Worm (Caenorhabditis elegans) whole organism, young adult: ENCODE data around the gene F49H12.4.
A peak's percentile ranks its signal among the peaks of the same experiment; 100 is the strongest.

Experiments
- B0019.2 ChIP-seq: fragments of 200-800 bp; sonication (Bioruptor generic); conservative IDR thresholded peaks from 2 replicates; pipeline ENCODE4 v1.3.6; 2022; ENCODE audit warnings: missing genetic modification reagents, missing genetic modification characterization, missing compliant biosample characterization
- B0035.1 ChIP-seq: sonication (generic microtip); optimal IDR thresholded peaks from 2 replicates; lab custom pipeline; 2016; ENCODE audit warnings: missing genetic modification characterization, mild to moderate bottlenecking, missing compliant biosample characterization, missing genotype, missing genetic modification reagents
- F10E7.11 ChIP-seq: sonication (generic microtip); optimal IDR thresholded peaks from 2 replicates; lab custom pipeline; 2017; ENCODE audit warnings: mild to moderate bottlenecking, missing genetic modification characterization, moderate library complexity, missing compliant biosample characterization
- F22D6.2 ChIP-seq: sonication (generic microtip); optimal IDR thresholded peaks from 2 replicates; lab custom pipeline; 2016; ENCODE audit warnings: mild to moderate bottlenecking, missing genetic modification characterization, missing compliant biosample characterization
- F52B5.7 ChIP-seq: sonication (generic microtip); optimal IDR thresholded peaks from 2 replicates; lab custom pipeline; 2016; ENCODE audit warnings: mild to moderate bottlenecking, missing genetic modification characterization, missing compliant biosample characterization
- F57A8.1 ChIP-seq: fragments of 200-800 bp; sonication (Bioruptor generic); optimal IDR thresholded peaks from 2 replicates; lab custom pipeline; 2018; ENCODE audit warnings: mild to moderate bottlenecking, missing genetic modification characterization, moderate library complexity, missing compliant biosample characterization
- F57C9.4 ChIP-seq: sonication (generic microtip); optimal IDR thresholded peaks from 2 replicates; lab custom pipeline; 2017; ENCODE audit warnings: mild to moderate bottlenecking, missing genetic modification characterization, missing compliant biosample characterization
- K11D2.4 ChIP-seq: fragments of 200-800 bp; sonication (Bioruptor generic); IDR thresholded peaks from 2 replicates; pipeline ENCODE4 v1.3.6; 2022; ENCODE audit warnings: missing genetic modification reagents, missing genetic modification characterization, missing compliant biosample characterization
- T07F8.4 ChIP-seq: sonication (generic microtip); optimal IDR thresholded peaks from 2 replicates; lab custom pipeline; 2016; ENCODE audit warnings: mild to moderate bottlenecking, missing genetic modification characterization, moderate library complexity, missing compliant biosample characterization
- Y53F4B.3 ChIP-seq: fragments of 200-800 bp; sonication (Bioruptor generic); IDR thresholded peaks from 2 replicates; pipeline ENCODE4 v1.3.6; 2022; ENCODE audit warnings: missing genetic modification reagents, missing genetic modification characterization, missing compliant biosample characterization
- ZK185.1 ChIP-seq: sonication (generic microtip); optimal IDR thresholded peaks from 2 replicates; lab custom pipeline; 2016; ENCODE audit warnings: mild to moderate bottlenecking, missing genetic modification characterization, missing compliant biosample characterization; ENCODE audit not compliant: poor library complexity, severe bottlenecking
- aptf-2 ChIP-seq: fragments of 200-800 bp; sonication (Bioruptor generic); conservative IDR thresholded peaks from 2 replicates; pipeline ENCODE4 v1.3.6; 2022; ENCODE audit warnings: missing genetic modification reagents, missing genetic modification characterization, missing compliant biosample characterization
- atf-7 ChIP-seq: sonication (generic microtip); optimal IDR thresholded peaks from 2 replicates; lab custom pipeline; 2017; ENCODE audit warnings: mild to moderate bottlenecking, missing genetic modification characterization, missing compliant biosample characterization
- attf-6 ChIP-seq: fragments of 200-800 bp; sonication (Bioruptor generic); IDR thresholded peaks from 2 replicates; pipeline ENCODE4 v1.3.6; 2022; ENCODE audit warnings: missing genetic modification reagents, missing genetic modification characterization, missing compliant biosample characterization
- cebp-1 ChIP-seq, 2 experiments: fragments of 200-800 bp in 1 of 2; sonication (Bioruptor generic) in 1 of 2; sonication (generic microtip) in 1 of 2; IDR thresholded peaks in 1 of 2; optimal IDR thresholded peaks in 1 of 2; 2 replicates each; pipeline versions ENCODE4 v1.3.6 to Lab custom; 2017 to 2022; ENCODE audit warnings: missing compliant biosample characterization in 2 of 2, missing genetic modification characterization in 2 of 2, mild to moderate bottlenecking in 1 of 2, missing genetic modification reagents in 1 of 2, moderate library complexity in 1 of 2
- ceh-40 ChIP-seq: fragments of 200-800 bp; sonication (Bioruptor generic); IDR thresholded peaks from 2 replicates; pipeline ENCODE4 v1.3.6; 2022; ENCODE audit warnings: missing genetic modification characterization, missing compliant biosample characterization
- ceh-79 ChIP-seq: sonication (generic microtip); optimal IDR thresholded peaks from 2 replicates; lab custom pipeline; 2017; ENCODE audit warnings: mild to moderate bottlenecking, missing genetic modification characterization, missing compliant biosample characterization
- ceh-91 ChIP-seq: fragments of 200-800 bp; sonication (Bioruptor generic); IDR thresholded peaks from 2 replicates; pipeline ENCODE4 v1.3.6; 2022; ENCODE audit warnings: missing genetic modification reagents, missing genetic modification characterization, missing compliant biosample characterization
- dpff-1 ChIP-seq: sonication (generic microtip); optimal IDR thresholded peaks from 2 replicates; lab custom pipeline; 2017; ENCODE audit warnings: mild to moderate bottlenecking, missing genetic modification characterization, missing compliant biosample characterization
- egl-44 ChIP-seq: fragments of 200-800 bp; sonication (Bioruptor generic); IDR thresholded peaks from 2 replicates; pipeline ENCODE4 v1.3.6; 2022; ENCODE audit warnings: missing genetic modification reagents, missing genetic modification characterization, missing compliant biosample characterization
- gei-17 ChIP-seq: fragments of 200-800 bp; sonication (Bioruptor generic); optimal IDR thresholded peaks from 2 replicates; lab custom pipeline; 2018; ENCODE audit warnings: mild to moderate bottlenecking, missing genetic modification characterization, missing compliant biosample characterization
- hlh-12 ChIP-seq: sonication (generic microtip); optimal IDR thresholded peaks from 2 replicates; lab custom pipeline; 2016; ENCODE audit warnings: missing genetic modification characterization, missing compliant biosample characterization
- hlh-26 ChIP-seq: fragments of 200-800 bp; sonication (Bioruptor generic); conservative IDR thresholded peaks from 2 replicates; pipeline ENCODE4 v1.3.6; 2022; ENCODE audit warnings: missing genetic modification reagents, missing genetic modification characterization, missing compliant biosample characterization
- hsf-1 ChIP-seq: fragments of 200-800 bp; sonication (Bioruptor generic); IDR thresholded peaks from 2 replicates; pipeline ENCODE4 v1.3.6; 2022; ENCODE audit warnings: missing genetic modification reagents, missing genetic modification characterization, missing compliant biosample characterization
- lag-1 ChIP-seq: fragments of 200-800 bp; sonication (Bioruptor generic); IDR thresholded peaks from 2 replicates; pipeline ENCODE4 v1.3.6; 2022; ENCODE audit warnings: missing genetic modification reagents, missing genetic modification characterization, missing compliant biosample characterization
- lin-35 ChIP-seq, 3 experiments: fragments of 150-350 bp in 2 of 3; sonication (generic microtip) in 1 of 3; optimal IDR thresholded peaks; 2 replicates each; lab custom pipeline; 2014 to 2018; ENCODE audit warnings: missing biosample characterization in 3 of 3, missing genetic modification characterization in 3 of 3, missing genetic modification reagents in 3 of 3
- lir-1 ChIP-seq: fragments of 200-800 bp; sonication (Bioruptor generic); conservative IDR thresholded peaks from 2 replicates; pipeline ENCODE4 v1.3.6; 2022; ENCODE audit warnings: missing genetic modification reagents, missing genetic modification characterization, missing compliant biosample characterization
- madf-6 ChIP-seq: fragments of 200-800 bp; sonication (Bioruptor generic); IDR thresholded peaks from 2 replicates; pipeline ENCODE4 v1.3.6; 2022; ENCODE audit warnings: missing genetic modification reagents, missing genetic modification characterization, missing compliant biosample characterization
- nhr-120 ChIP-seq: fragments of 200-800 bp; sonication (Bioruptor generic); IDR thresholded peaks from 2 replicates; pipeline ENCODE4 v1.3.6; 2022; ENCODE audit warnings: missing genetic modification characterization, missing compliant biosample characterization
- nhr-179 ChIP-seq: sonication (generic microtip); optimal IDR thresholded peaks from 2 replicates; lab custom pipeline; 2016; ENCODE audit warnings: mild to moderate bottlenecking, missing genetic modification characterization, missing compliant biosample characterization
- nhr-80 ChIP-seq: sonication (generic microtip); optimal IDR thresholded peaks from 2 replicates; lab custom pipeline; 2016; ENCODE audit warnings: missing genetic modification characterization, missing compliant biosample characterization
- rcor-1 ChIP-seq: fragments of 200-800 bp; sonication (Bioruptor generic); IDR thresholded peaks from 2 replicates; pipeline ENCODE4 v1.3.6; 2022; ENCODE audit warnings: missing genetic modification reagents, missing genetic modification characterization, missing compliant biosample characterization
- repo-1 ChIP-seq: sonication (generic microtip); optimal IDR thresholded peaks from 2 replicates; lab custom pipeline; 2017; ENCODE audit warnings: mild to moderate bottlenecking, missing genetic modification characterization, missing compliant biosample characterization
- sea-2 ChIP-seq: fragments of 200-800 bp; sonication (Bioruptor generic); IDR thresholded peaks from 2 replicates; pipeline ENCODE4 v1.3.6; 2022; ENCODE audit warnings: missing genetic modification characterization, missing compliant biosample characterization
- snpc-4 ChIP-seq, 5 experiments: fragments of 150-350 bp in 1 of 5; sonication (generic microtip) in 4 of 5; optimal IDR thresholded peaks; 2 replicates each; lab custom pipeline; 2014 to 2018; ENCODE audit warnings: missing genetic modification characterization in 5 of 5, missing biosample characterization in 3 of 5, antibody characterized with exemption in 2 of 5, mild to moderate bottlenecking in 2 of 5, missing compliant biosample characterization in 2 of 5, missing genotype in 2 of 5, moderate library complexity in 2 of 5, missing genetic modification reagents in 1 of 5
- somi-1 ChIP-seq: fragments of 200-800 bp; sonication (Bioruptor generic); optimal IDR thresholded peaks from 2 replicates; lab custom pipeline; 2018; ENCODE audit warnings: mild to moderate bottlenecking, missing genetic modification characterization, missing compliant biosample characterization
- tlf-1 ChIP-seq: fragments of 200-800 bp; sonication (Bioruptor generic); optimal IDR thresholded peaks from 2 replicates; lab custom pipeline; 2018; ENCODE audit warnings: mild to moderate bottlenecking, missing genetic modification characterization, missing compliant biosample characterization
- unc-130 ChIP-seq: sonication (generic microtip); optimal IDR thresholded peaks from 2 replicates; lab custom pipeline; 2016; ENCODE audit warnings: missing genetic modification reagents, missing genetic modification characterization, missing compliant biosample characterization
- unc-62 ChIP-seq: fragments of 150-350 bp; optimal IDR thresholded peaks from 2 replicates; lab custom pipeline; 2014; ENCODE audit warnings: missing biosample characterization, missing genetic modification reagents, missing genetic modification characterization
- zfh-2 ChIP-seq: fragments of 200-800 bp; sonication (Bioruptor generic); conservative IDR thresholded peaks from 2 replicates; pipeline ENCODE4 v1.3.6; 2022; ENCODE audit warnings: missing genetic modification reagents, missing genetic modification characterization, missing compliant biosample characterization
- zim-3 ChIP-seq: sonication (generic microtip); optimal IDR thresholded peaks from 2 replicates; lab custom pipeline; 2017; ENCODE audit warnings: mild to moderate bottlenecking, missing genetic modification characterization, moderate library complexity, missing compliant biosample characterization
- ztf-18 ChIP-seq: sonication (generic microtip); optimal IDR thresholded peaks from 2 replicates; lab custom pipeline; 2016; ENCODE audit warnings: missing genotype, mild to moderate bottlenecking, missing genetic modification characterization, missing compliant biosample characterization
- ztf-26 ChIP-seq: sonication (generic microtip); optimal IDR thresholded peaks from 2 replicates; lab custom pipeline; 2017; ENCODE audit warnings: missing genetic modification characterization, missing compliant biosample characterization
- ztf-6 ChIP-seq: fragments of 200-800 bp; sonication (Bioruptor generic); IDR thresholded peaks from 2 replicates; pipeline ENCODE4 v1.3.6; 2022; ENCODE audit warnings: missing genetic modification reagents, missing genetic modification characterization, missing compliant biosample characterization

The F49H12.4 gene

DNA sequence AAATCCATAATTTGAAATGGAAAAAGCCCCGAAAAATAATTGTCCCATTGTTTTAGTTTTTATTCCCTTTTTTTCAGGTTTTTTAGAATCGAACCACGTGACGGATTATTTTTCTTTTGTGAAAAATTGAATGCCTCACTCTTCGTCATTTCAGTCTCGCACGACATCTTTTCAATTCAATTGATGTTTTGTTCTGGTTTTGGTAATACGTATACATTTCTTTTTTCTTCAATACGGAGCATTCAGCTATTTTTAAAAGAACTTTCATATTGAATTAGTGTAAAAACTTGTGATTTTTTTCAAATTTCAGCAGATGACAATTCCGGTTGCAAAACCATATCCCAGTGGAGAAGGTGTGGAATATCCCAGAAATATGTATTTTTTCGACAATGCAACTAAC is 14.9 kb upstream of the F49H12.4 start, which contains the start of gene F49H12.7:
Gene F49H12.7 (plus strand): TSS at position 301 of the 400 bp plus-strand sequence.
- TF ChIP-seq F57C9.4 (no peak), F10E7.11 (tag; lab: Kevin White, UChicago) (no peak), nhr-179 (tag; lab: Kevin White, UChicago) (no peak), aptf-2 (GFP tag; lab: Robert Waterston, UW) (no peak), F52B5.7 (tag; lab: Kevin White, UChicago) (no peak), ceh-79 (tag; lab: Kevin White, UChicago) (no peak), attf-6 (no peak), sea-2 (GFP tag; lab: Robert Waterston, UW) (no peak), lir-1 (no peak), nhr-80 (tag; lab: Kevin White, UChicago) (no peak), nhr-120 (GFP tag; lab: Robert Waterston, UW) (no peak), F57A8.1 (GFP tag; lab: Kevin White, UChicago) (no peak), ceh-91 (GFP tag; lab: Robert Waterston, UW) (no peak)

DNA sequence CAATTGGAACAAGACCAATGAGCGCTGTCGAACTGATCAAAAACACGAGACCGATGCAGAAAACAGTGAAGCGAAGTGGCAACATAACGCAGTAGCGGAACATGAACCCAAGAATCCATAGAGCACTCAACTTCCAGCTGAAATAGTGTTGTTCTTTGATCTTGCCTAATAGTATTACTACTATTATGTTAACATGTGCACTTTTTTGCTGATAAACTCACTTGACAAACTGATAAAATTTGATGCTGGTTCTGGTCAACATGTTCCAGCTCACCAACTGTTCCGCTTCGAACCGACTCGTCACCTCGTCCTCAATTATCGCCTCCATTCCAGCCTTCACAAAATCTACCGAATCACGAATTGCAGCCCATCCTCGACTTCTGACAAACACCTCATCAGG is 11.3 kb upstream of the F49H12.4 start:
- TF ChIP-seq hlh-12 (tag; lab: Kevin White, UChicago), result no peak
- no peak for TF ChIP-seq hlh-26 (GFP tag; lab: Robert Waterston, UW)
- TF ChIP-seq attf-6, result no peak
- no peak for TF ChIP-seq cebp-1 (GFP tag; IDR thresholded peaks at IDR 0.05; lab: Robert Waterston, UW)
- TF ChIP-seq cebp-1 (tag; optimal IDR thresholded peaks at IDR 0.05; lab: Kevin White, UChicago), result peak; percentile 12
- no peak for TF ChIP-seq Y53F4B.3 (GFP tag; lab: Robert Waterston, UW)
- TF ChIP-seq egl-44 (GFP tag; lab: Robert Waterston, UW), result no peak
- TF ChIP-seq lir-1, result no peak
- TF ChIP-seq nhr-80 (tag; lab: Kevin White, UChicago), result peak; percentile 29

DNA sequence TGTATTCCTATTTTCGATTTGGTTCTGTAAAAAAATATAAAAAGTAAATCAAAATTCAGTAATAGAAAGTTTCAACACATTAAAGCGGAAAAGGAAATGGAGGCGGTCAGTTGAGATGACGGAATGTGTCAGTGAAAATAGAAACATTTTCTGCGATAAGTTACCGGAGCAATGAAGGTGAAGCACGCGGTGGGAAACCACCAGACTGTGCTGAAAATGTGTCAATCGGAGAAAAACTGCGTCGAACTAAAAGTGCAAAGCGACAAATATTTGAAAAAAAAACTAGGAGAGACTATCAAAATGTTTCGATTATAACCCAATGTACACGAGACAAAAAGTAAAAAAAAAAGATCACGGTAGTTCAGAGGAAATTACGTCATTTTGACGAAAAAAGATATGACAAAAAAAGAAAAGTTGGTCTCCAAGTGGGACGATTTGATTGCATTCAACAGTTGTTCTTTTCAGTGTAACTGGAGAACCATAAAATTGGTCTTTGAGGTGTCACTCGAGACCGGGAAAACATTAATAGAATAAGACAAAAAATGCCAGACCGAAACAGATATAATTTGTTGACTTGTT is 9.1 kb upstream of the F49H12.4 start, which contains the start of gene acl-4:
Gene acl-4 (minus strand): TSS at position 27 of the 579 bp plus-strand sequence.
- no peak for TF ChIP-seq gei-17 (GFP tag; lab: Kevin White, UChicago)
- no peak for TF ChIP-seq Y53F4B.3 (GFP tag; lab: Robert Waterston, UW)
- no peak for TF ChIP-seq ztf-6
- no peak for TF ChIP-seq ztf-18 (tag; lab: Kevin White, UChicago)
- TF ChIP-seq ZK185.1 (tag; lab: Kevin White, UChicago), result no peak
- TF ChIP-seq unc-62, result peak; percentile 32
- peak; percentile 24 for TF ChIP-seq ztf-26 (tag; lab: Kevin White, UChicago)
- no peak for TF ChIP-seq tlf-1 (GFP tag; lab: Kevin White, UChicago)
- TF ChIP-seq ceh-40 (GFP tag; lab: Robert Waterston, UW), result no peak
- TF ChIP-seq lin-35 (GFP tag; optimal IDR thresholded peaks at IDR 0.05; lab: Kevin White, UChicago), result no peak
- TF ChIP-seq atf-7, result peak; percentile 36
- TF ChIP-seq rcor-1 (GFP tag; lab: Robert Waterston, UW), result no peak
- TF ChIP-seq snpc-4 (GFP tag; optimal IDR thresholded peaks at IDR 0.05; lab: Kevin White, UChicago), result no peak
- no peak for TF ChIP-seq snpc-4 (tag; optimal IDR thresholded peaks at IDR 0.05; lab: Kevin White, UChicago)
- TF ChIP-seq madf-6 (GFP tag; lab: Robert Waterston, UW), result no peak
- TF ChIP-seq cebp-1 (GFP tag; IDR thresholded peaks at IDR 0.05; lab: Robert Waterston, UW), result no peak
- TF ChIP-seq cebp-1 (tag; optimal IDR thresholded peaks at IDR 0.05; lab: Kevin White, UChicago), result peak; percentile 42
- TF ChIP-seq unc-130 (GFP tag; lab: Kevin White, UChicago), result no peak
- no peak for TF ChIP-seq zfh-2 (GFP tag; lab: Robert Waterston, UW)
- no peak for TF ChIP-seq dpff-1 (tag; lab: Kevin White, UChicago)
- no peak for TF ChIP-seq hsf-1
- no peak for TF ChIP-seq repo-1 (tag; lab: Kevin White, UChicago)
- no peak for TF ChIP-seq F22D6.2 (tag; lab: Kevin White, UChicago)
- no peak for TF ChIP-seq T07F8.4 (tag; lab: Kevin White, UChicago)
- TF ChIP-seq zim-3, result no peak
- TF ChIP-seq lag-1 (GFP tag; lab: Robert Waterston, UW), result no peak
- TF ChIP-seq somi-1 (GFP tag; lab: Kevin White, UChicago), result peak; percentile 29
- TF ChIP-seq nhr-80 (tag; lab: Kevin White, UChicago), result peak; percentile 75
- TF ChIP-seq B0019.2, result no peak
- TF ChIP-seq B0035.1 (tag; lab: Kevin White, UChicago), result no peak
- TF ChIP-seq K11D2.4 (GFP tag; lab: Robert Waterston, UW), result peak; percentile 19; the same call in 1 of the 2 replicates
